Fruit fly (Drosophila melanogaster) whole organism, embryonic: ENCODE measurements around the gene cno.

Experiments used
- Antp ChIP-seq: fragments of 200-800 bp; sonication (Bioruptor generic); optimal IDR thresholded peaks from 3 replicates; lab custom pipeline; 2016; ENCODE audit warnings: missing biosample characterization, missing genetic modification characterization
- BEAF-32 ChIP-seq: fragments of 200-800 bp; sonication (Bioruptor generic); optimal IDR thresholded peaks from 3 replicates; lab custom pipeline; 2017; ENCODE audit warnings: missing biosample characterization, missing genetic modification characterization, mild to moderate bottlenecking, moderate library complexity, missing genetic modification reagents
- Bdp1 ChIP-seq: fragments of 200-800 bp; sonication (Bioruptor generic); optimal IDR thresholded peaks from 3 replicates; lab custom pipeline; 2016; ENCODE audit warnings: missing biosample characterization, missing genetic modification characterization
- CG1024 ChIP-seq: fragments of 200-800 bp; sonication (Bioruptor generic); IDR thresholded peaks from 2 replicates; pipeline ENCODE4 v1.3.6; 2022; ENCODE audit warnings: missing biosample characterization, missing genetic modification characterization
- CG10462 ChIP-seq: fragments of 200-800 bp; sonication (Bioruptor generic); optimal IDR thresholded peaks from 2 replicates; lab custom pipeline; 2016; ENCODE audit warnings: missing biosample characterization, missing genetic modification characterization
- CG11247 ChIP-seq: fragments of 200-800 bp; sonication (Bioruptor generic); IDR thresholded peaks from 2 replicates; pipeline ENCODE4 v1.3.6; 2022; ENCODE audit warnings: missing biosample characterization, missing genetic modification characterization
- CG12299 ChIP-seq: fragments of 200-800 bp; sonication (Bioruptor generic); optimal IDR thresholded peaks from 2 replicates; lab custom pipeline; 2018; ENCODE audit warnings: missing biosample characterization, mild to moderate bottlenecking, missing genetic modification characterization
- CG12391 ChIP-seq: fragments of 200-800 bp; sonication (Bioruptor generic); optimal IDR thresholded peaks from 3 replicates; lab custom pipeline; 2018; ENCODE audit warnings: missing biosample characterization, mild to moderate bottlenecking, missing genetic modification characterization, moderate library complexity
- CG12659 ChIP-seq: fragments of 200-800 bp; sonication (Bioruptor generic); optimal IDR thresholded peaks from 3 replicates; lab custom pipeline; 2017; ENCODE audit warnings: mild to moderate bottlenecking, missing biosample characterization, missing genetic modification reagents, missing genetic modification characterization
- CG14441 ChIP-seq: fragments of 200-800 bp; sonication (Bioruptor generic); IDR thresholded peaks from 2 replicates; pipeline ENCODE4 v1.3.6; 2022; ENCODE audit warnings: missing biosample characterization, missing genetic modification characterization
- CG14667 ChIP-seq: fragments of 200-800 bp; sonication (Bioruptor generic); IDR thresholded peaks from 2 replicates; pipeline ENCODE4 v1.3.6; 2022; ENCODE audit warnings: missing biosample characterization, missing genetic modification characterization
- CG14710 ChIP-seq: fragments of 200-800 bp; sonication (Bioruptor generic); optimal IDR thresholded peaks from 3 replicates; lab custom pipeline; 2019; ENCODE audit warnings: missing biosample characterization, mild to moderate bottlenecking, missing genetic modification characterization, moderate library complexity
- CG14860 ChIP-seq: fragments of 200-800 bp; sonication (Bioruptor generic); IDR thresholded peaks from 3 replicates; pipeline ENCODE4 v1.3.6; 2022; ENCODE audit warnings: missing biosample characterization, missing genetic modification characterization; ENCODE audit not compliant: partially characterized antibody
- CG15073 ChIP-seq: fragments of 200-800 bp; sonication (Bioruptor generic); optimal IDR thresholded peaks from 2 replicates; lab custom pipeline; 2016; ENCODE audit warnings: missing biosample characterization, missing genetic modification characterization
- CG1603 ChIP-seq: fragments of 200-800 bp; sonication (Bioruptor generic); optimal IDR thresholded peaks from 2 replicates; lab custom pipeline; 2019; ENCODE audit warnings: missing biosample characterization, mild to moderate bottlenecking, missing genetic modification characterization, moderate library complexity
- CG16863 ChIP-seq: fragments of 200-800 bp; sonication (Bioruptor generic); optimal IDR thresholded peaks from 3 replicates; lab custom pipeline; 2016; ENCODE audit warnings: missing biosample characterization, missing genetic modification characterization
- CG17328 ChIP-seq: fragments of 200-800 bp; sonication (Bioruptor generic); IDR thresholded peaks from 2 replicates; pipeline ENCODE4 v1.3.6; 2022; ENCODE audit warnings: missing biosample characterization, missing genetic modification characterization
- CG17361 ChIP-seq: fragments of 200-800 bp; sonication (Bioruptor generic); IDR thresholded peaks from 3 replicates; pipeline ENCODE4 v1.3.6; 2022; ENCODE audit warnings: missing biosample characterization, missing genetic modification characterization
- CG3163 ChIP-seq: fragments of 200-800 bp; sonication (Bioruptor generic); optimal IDR thresholded peaks from 3 replicates; lab custom pipeline; 2016; ENCODE audit warnings: missing biosample characterization, missing genetic modification characterization
- CG3847 ChIP-seq: fragments of 200-800 bp; sonication (Bioruptor generic); IDR thresholded peaks from 2 replicates; pipeline ENCODE4 v1.3.6; 2022; ENCODE audit warnings: missing biosample characterization, missing genetic modification characterization
- CG4404 ChIP-seq: fragments of 200-800 bp; sonication (Bioruptor generic); IDR thresholded peaks from 2 replicates; pipeline ENCODE4 v1.3.6; 2022; ENCODE audit warnings: missing biosample characterization, missing genetic modification characterization
- CG6175 ChIP-seq: fragments of 200-800 bp; sonication (Bioruptor generic); IDR thresholded peaks from 3 replicates; pipeline ENCODE4 v1.3.6; 2022; ENCODE audit warnings: missing biosample characterization, missing genetic modification characterization
- CG9797 ChIP-seq: fragments of 200-800 bp; sonication (Bioruptor generic); optimal IDR thresholded peaks from 3 replicates; lab custom pipeline; 2018; ENCODE audit warnings: missing biosample characterization, mild to moderate bottlenecking, missing genetic modification characterization
- Chrac-16 ChIP-seq: fragments of 200-800 bp; sonication (Bioruptor generic); optimal IDR thresholded peaks from 3 replicates; lab custom pipeline; 2016; ENCODE audit warnings: missing biosample characterization, missing genetic modification characterization
- D19A ChIP-seq: fragments of 200-800 bp; optimal IDR thresholded peaks from 3 replicates; lab custom pipeline; 2019; ENCODE audit warnings: missing biosample characterization, mild to moderate bottlenecking, missing genetic modification characterization, moderate library complexity
- Dad ChIP-seq: fragments of 200-800 bp; sonication (Bioruptor generic); optimal IDR thresholded peaks from 3 replicates; lab custom pipeline; 2016; ENCODE audit warnings: missing biosample characterization, missing genetic modification characterization
- GATAe ChIP-seq: fragments of 200-800 bp; sonication (Bioruptor generic); conservative IDR thresholded peaks from 2 replicates; pipeline ENCODE4 v1.3.6; 2022; ENCODE audit warnings: missing biosample characterization, missing genetic modification characterization
- Mad ChIP-seq: fragments of 200-800 bp; sonication (Bioruptor generic); optimal IDR thresholded peaks from 2 replicates; lab custom pipeline; 2016; ENCODE audit warnings: missing biosample characterization, missing genetic modification characterization
- Max ChIP-seq: fragments of 200-800 bp; sonication (Bioruptor generic); optimal IDR thresholded peaks from 2 replicates; lab custom pipeline; 2016; ENCODE audit warnings: missing biosample characterization, mild to moderate bottlenecking, missing genetic modification characterization
- Oli ChIP-seq: fragments of 200-800 bp; sonication (Bioruptor generic); optimal IDR thresholded peaks from 2 replicates; lab custom pipeline; 2018; ENCODE audit warnings: missing biosample characterization, mild to moderate bottlenecking, missing genetic modification characterization, moderate library complexity
- Sox100B ChIP-seq: fragments of 200-800 bp; sonication (Bioruptor generic); optimal IDR thresholded peaks from 3 replicates; lab custom pipeline; 2018; ENCODE audit warnings: missing biosample characterization, mild to moderate bottlenecking, missing genetic modification characterization
- Sry-β ChIP-seq: fragments of 200-800 bp; sonication (Bioruptor generic); optimal IDR thresholded peaks from 2 replicates; lab custom pipeline; 2018; ENCODE audit warnings: missing biosample characterization, mild to moderate bottlenecking, missing genetic modification characterization, moderate library complexity
- Sry-δ ChIP-seq: fragments of 200-800 bp; sonication (Bioruptor generic); optimal IDR thresholded peaks from 2 replicates; lab custom pipeline; 2016; ENCODE audit warnings: missing biosample characterization, missing genetic modification characterization
- ara ChIP-seq: fragments of 200-800 bp; sonication (Bioruptor generic); IDR thresholded peaks from 2 replicates; pipeline ENCODE4 v1.3.6; 2022; ENCODE audit warnings: missing biosample characterization, missing genetic modification characterization
- chinmo ChIP-seq: fragments of 200-800 bp; sonication (Bioruptor generic); IDR thresholded peaks from 4 replicates; pipeline ENCODE4 v1.3.6; 2022; ENCODE audit warnings: missing biosample characterization, missing genetic modification characterization; ENCODE audit not compliant: partially characterized antibody
- corto ChIP-seq: fragments of 200-800 bp; sonication (Bioruptor generic); optimal IDR thresholded peaks from 2 replicates; lab custom pipeline; 2016; ENCODE audit warnings: missing biosample characterization, mild to moderate bottlenecking, missing genetic modification characterization, moderate library complexity
- crp ChIP-seq, 2 experiments: fragments of 200-800 bp; sonication (Bioruptor generic); optimal IDR thresholded peaks; 2 replicates in 1 of 2; 3 replicates in 1 of 2; lab custom pipeline; 2017; ENCODE audit warnings: missing biosample characterization in 2 of 2, missing genetic modification characterization in 2 of 2, mild to moderate bottlenecking in 1 of 2, moderate library complexity in 1 of 2
- disco-r ChIP-seq: fragments of 200-800 bp; sonication (Bioruptor generic); optimal IDR thresholded peaks from 2 replicates; lab custom pipeline; 2016; ENCODE audit warnings: missing biosample characterization, missing genetic modification characterization
- dmrt99B ChIP-seq: fragments of 200-800 bp; sonication (Bioruptor generic); optimal IDR thresholded peaks from 2 replicates; lab custom pipeline; 2018; ENCODE audit warnings: missing biosample characterization, mild to moderate bottlenecking, missing genetic modification characterization, moderate library complexity
- gem ChIP-seq: fragments of 200-800 bp; sonication (Bioruptor generic); optimal IDR thresholded peaks from 2 replicates; lab custom pipeline; 2019; ENCODE audit warnings: missing biosample characterization, mild to moderate bottlenecking, missing genetic modification characterization, moderate library complexity
- gfzf ChIP-seq: fragments of 200-800 bp; sonication (Bioruptor generic); optimal IDR thresholded peaks from 2 replicates; lab custom pipeline; 2016; ENCODE audit warnings: missing biosample characterization, mild to moderate bottlenecking, missing genetic modification characterization, moderate library complexity
- grn ChIP-seq: fragments of 200-800 bp; sonication (Bioruptor generic); optimal IDR thresholded peaks from 3 replicates; lab custom pipeline; 2017; ENCODE audit warnings: missing biosample characterization, missing genetic modification characterization
- gro ChIP-seq: fragments of 200-800 bp; sonication (Bioruptor generic); optimal IDR thresholded peaks from 2 replicates; lab custom pipeline; 2016; ENCODE audit warnings: missing biosample characterization, missing genetic modification characterization
- gt ChIP-seq: fragments of 200-800 bp; sonication (Bioruptor generic); IDR thresholded peaks from 2 replicates; pipeline ENCODE4 v1.3.6; 2022; ENCODE audit warnings: missing biosample characterization, missing genetic modification characterization
- lbe ChIP-seq: fragments of 200-800 bp; sonication (Bioruptor generic); optimal IDR thresholded peaks from 2 replicates; lab custom pipeline; 2016; ENCODE audit warnings: missing biosample characterization, mild to moderate bottlenecking, missing genetic modification characterization
- org-1 ChIP-seq: fragments of 200-800 bp; sonication (Bioruptor generic); optimal IDR thresholded peaks from 2 replicates; lab custom pipeline; 2017; ENCODE audit warnings: missing biosample characterization, missing genetic modification characterization
- row ChIP-seq: fragments of 200-800 bp; sonication (Bioruptor generic); IDR thresholded peaks from 3 replicates; pipeline ENCODE4 v1.3.6; 2022; ENCODE audit warnings: missing biosample characterization, missing genetic modification characterization
- slp2 ChIP-seq: fragments of 200-800 bp; sonication (Bioruptor generic); optimal IDR thresholded peaks from 2 replicates; lab custom pipeline; 2016; ENCODE audit warnings: missing biosample characterization, missing genetic modification characterization
- sqz ChIP-seq: fragments of 200-800 bp; sonication (Bioruptor generic); optimal IDR thresholded peaks from 3 replicates; lab custom pipeline; 2018; ENCODE audit warnings: missing biosample characterization, mild to moderate bottlenecking, missing genetic modification characterization
- unc-4 ChIP-seq: fragments of 200-800 bp; sonication (Bioruptor generic); IDR thresholded peaks from 2 replicates; pipeline ENCODE4 v1.3.6; 2022; ENCODE audit warnings: missing biosample characterization, missing genetic modification characterization; ENCODE audit not compliant: partially characterized antibody
- unpg ChIP-seq: fragments of 200-800 bp; sonication (Bioruptor generic); optimal IDR thresholded peaks from 3 replicates; lab custom pipeline; 2018; ENCODE audit warnings: missing biosample characterization, mild to moderate bottlenecking, missing genetic modification characterization, moderate library complexity
- yki ChIP-seq: fragments of >200 bp; optimal IDR thresholded peaks from 3 replicates; lab custom pipeline; 2018

The cno gene

DNA sequence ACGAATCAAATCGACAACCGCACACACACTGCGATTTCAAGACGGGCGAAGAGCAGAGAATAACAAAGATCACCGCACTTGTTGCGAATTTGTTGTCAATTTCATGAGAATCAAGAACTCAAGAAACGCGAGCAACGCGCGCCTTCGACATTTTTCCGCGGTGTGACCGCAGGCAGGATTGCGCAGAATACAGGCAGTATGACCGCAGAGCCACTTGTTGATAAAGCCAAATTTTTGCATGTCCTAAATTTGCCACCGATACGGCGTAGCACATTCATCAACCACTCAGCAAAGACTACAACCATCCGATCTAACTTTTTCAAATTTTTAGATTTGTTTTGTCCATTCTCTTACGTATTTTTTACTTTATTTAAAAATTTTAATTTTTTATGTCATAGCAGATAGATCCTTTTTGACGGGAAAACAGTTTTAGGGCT is at the start of gene cno (continued):
- TF ChIP-seq grn (no peak), org-1 (GFP tag; lab: Kevin White, UChicago) (no peak), CG1024 (GFP tag; lab: Robert Waterston, UW) (no peak), BEAF-32 (GFP tag; lab: Kevin White, UChicago) (peak; percentile 59), CG12659 (GFP tag; lab: Kevin White, UChicago) (peak; percentile 54), D19A (tag; lab: Kevin White, UChicago) (no peak), CG3163 (GFP tag; lab: Kevin White, UChicago) (peak; percentile 7), gfzf (GFP tag; lab: Kevin White, UChicago) (peak; percentile 100), CG15073 (GFP tag; lab: Kevin White, UChicago) (no peak), CG10462 (GFP tag; lab: Kevin White, UChicago) (no peak), CG14441 (no peak), ara (GFP tag; lab: Robert Waterston, UW) (no peak), gem (tag; lab: Kevin White, UChicago) (no peak), sqz (no peak), unpg (no peak), CG14667 (GFP tag; lab: Robert Waterston, UW) (no peak), CG6175 (no peak), crp (GFP tag; optimal IDR thresholded peaks at IDR 0.05; lab: Kevin White, UChicago) (no peak), CG17361 (GFP tag; lab: Robert Waterston, UW) (0 out of 3 replicates have a peak, but pooled peaks have one; percentile 17), yki (lab: Kevin White, UChicago) (no peak), gt (GFP tag; lab: Robert Waterston, UW) (no peak), gro (GFP tag; lab: Kevin White, UChicago) (no peak), Chrac-16 (GFP tag; lab: Kevin White, UChicago) (no peak), lbe (GFP tag; lab: Kevin White, UChicago) (peak; percentile 24), CG14860 (GFP tag; lab: Robert Waterston, UW) (peak; percentile 21; the same call in 1 of the 3 replicates), CG16863 (GFP tag; lab: Kevin White, UChicago) (no peak), Dad (GFP tag; lab: Kevin White, UChicago) (no peak), CG9797 (GFP tag; lab: Kevin White, UChicago) (peak; percentile 99), Oli (tag; lab: Kevin White, UChicago) (no peak), Bdp1 (GFP tag; lab: Kevin White, UChicago) (no peak), Sry-δ (GFP tag; lab: Kevin White, UChicago) (peak; percentile 52), slp2 (GFP tag; lab: Kevin White, UChicago) (no peak), Sox100B (no peak), chinmo (GFP tag; lab: Robert Waterston, UW) (no peak), Max (GFP tag; lab: Kevin White, UChicago) (peak; percentile 21), dmrt99B (tag; lab: Kevin White, UChicago) (no peak), CG17328 (GFP tag; lab: Robert Waterston, UW) (0 out of 2 replicates have a peak, but pooled peaks have one; percentile 26), corto (no peak), CG11247 (no peak), row (GFP tag; lab: Robert Waterston, UW) (no peak; the same call in 2 of the 3 replicates), CG12299 (no peak), Antp (GFP tag; lab: Kevin White, UChicago) (no peak), GATAe (GFP tag; lab: Robert Waterston, UW) (no peak), unc-4 (GFP tag; lab: Robert Waterston, UW) (no peak), CG3847 (GFP tag; lab: Robert Waterston, UW) (no peak), disco-r (GFP tag; lab: Kevin White, UChicago) (no peak), CG14710 (tag; lab: Kevin White, UChicago) (peak; percentile 59), CG12391 (tag; lab: Kevin White, UChicago) (no peak), Mad (GFP tag; lab: Kevin White, UChicago) (peak; percentile 9), CG4404 (no peak), Sry-β (GFP tag; lab: Kevin White, UChicago) (no peak), CG1603 (tag; lab: Kevin White, UChicago) (peak; percentile 59)
